Worm (Caenorhabditis elegans) whole organism, dauer: Measurements from ENCODE around the gene efn-2.

ENCODE experiments used
- unc-62 ChIP-seq: sonication (generic microtip); optimal IDR thresholded peaks from 2 replicates; lab custom pipeline; 2017; ENCODE audit warnings: missing biosample characterization, missing genetic modification reagents, missing genetic modification characterization

The efn-2 gene

DNA sequence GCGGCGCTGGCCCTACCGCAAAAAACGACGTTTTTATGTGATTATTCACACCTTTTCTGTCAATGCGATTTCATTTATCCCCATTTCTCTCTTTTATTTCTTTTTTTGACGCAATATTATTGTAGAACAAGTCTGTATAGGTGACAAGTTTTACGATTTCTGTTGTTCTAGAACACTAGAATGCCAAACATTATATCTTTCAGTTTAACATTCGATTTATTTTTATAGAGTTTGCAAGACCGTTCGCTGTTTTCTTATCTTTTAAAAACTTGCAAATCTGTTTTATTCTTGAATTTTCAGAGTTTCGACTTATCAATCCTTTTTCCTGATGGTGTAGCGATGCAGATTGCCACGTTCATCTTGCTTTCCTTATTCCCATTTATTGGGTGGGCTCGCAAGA lies at the start of gene efn-2:
Gene efn-2 (plus strand): TSS at position 301 of the 400 bp plus-strand sequence.
- TF ChIP-seq unc-62: no peak

DNA sequence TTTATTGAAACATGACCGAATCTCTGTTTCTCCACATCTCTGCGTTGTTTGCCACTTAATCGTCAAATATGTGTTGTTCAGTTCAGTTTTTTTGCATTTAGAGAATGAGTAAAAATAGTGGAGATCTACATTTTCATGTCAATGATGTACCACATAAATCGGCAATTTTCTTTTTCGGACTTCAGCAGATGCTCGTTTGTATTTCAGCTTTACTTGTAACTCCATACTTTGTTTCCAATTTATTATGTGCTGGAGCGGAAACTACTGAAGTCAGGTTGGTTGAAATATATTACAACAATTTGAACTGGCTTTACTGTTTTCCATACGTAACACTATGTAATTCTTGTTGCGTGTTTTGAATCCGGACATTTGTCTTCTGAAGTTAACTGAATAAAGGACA lies 45.5 kb upstream of the efn-2 start, which contains the start of gene T07G12.2:
Gene T07G12.2 (plus strand): TSS at position 62 of the 400 bp plus-strand sequence.
- TF ChIP-seq unc-62: no peak

DNA sequence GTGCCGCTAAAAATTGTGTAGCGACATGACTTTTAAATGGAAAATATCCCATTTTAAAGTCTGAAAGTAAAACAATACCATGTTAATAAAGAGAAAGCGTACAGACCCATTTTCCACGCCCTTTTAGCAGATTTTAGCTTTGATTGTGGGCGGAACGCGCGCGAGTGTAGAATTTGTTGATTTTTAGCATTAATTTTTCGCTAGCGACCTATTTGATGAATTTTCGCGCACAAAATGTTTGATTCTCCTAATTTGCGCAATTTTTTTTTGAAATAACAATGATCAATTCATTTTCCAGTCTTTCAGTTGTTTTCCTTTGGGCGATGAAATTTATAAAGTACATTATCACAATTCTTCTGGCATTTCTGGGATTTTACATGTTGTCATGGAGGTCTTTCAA lies 42.5 kb upstream of the efn-2 start, which contains the start of gene T07G12.3:
Gene T07G12.3 (plus strand): TSS at position 301 of the 400 bp plus-strand sequence.
- TF ChIP-seq unc-62: no peak

DNA sequence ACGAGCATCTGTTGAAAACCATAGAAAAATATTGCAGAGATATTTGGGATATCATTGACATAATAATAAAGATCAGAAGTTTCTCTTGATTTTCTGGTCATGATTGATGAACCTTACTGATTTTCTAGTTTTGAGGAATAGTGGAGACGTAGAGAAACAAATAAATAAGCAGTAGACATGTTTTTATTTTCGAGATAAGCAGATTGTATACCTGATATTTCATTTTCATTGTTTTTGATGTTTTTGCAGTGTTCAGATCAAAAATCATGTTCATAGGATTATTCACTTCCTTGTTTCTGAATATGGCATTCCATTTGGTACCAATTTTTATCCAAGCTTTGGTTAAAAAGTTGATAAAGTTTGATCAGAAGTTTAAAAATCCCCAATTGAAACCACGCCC lies 37.6 kb upstream of the efn-2 start, which contains the start of gene T07G12.4:
Gene T07G12.4 (minus strand): TSS at position 101 of the 400 bp plus-strand sequence.
- TF ChIP-seq unc-62: no peak

DNA sequence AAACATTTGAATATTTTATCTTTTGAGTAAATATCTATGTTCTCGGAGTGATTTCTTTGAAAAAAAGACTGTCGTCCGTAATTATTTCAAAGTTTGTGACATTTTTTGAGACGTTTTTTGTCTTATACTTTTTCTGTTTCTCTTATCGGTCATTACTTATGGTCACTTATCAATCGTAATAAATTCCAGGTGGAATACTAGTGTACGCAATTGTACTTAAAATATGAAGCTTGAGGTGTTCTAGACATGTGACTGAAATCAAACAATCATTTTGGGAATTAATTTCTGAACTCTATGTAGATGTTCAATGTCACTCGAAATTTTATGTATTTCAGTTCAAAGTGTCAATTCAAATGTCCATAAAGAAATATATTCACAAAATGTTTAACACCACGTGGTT lies 33.9 kb upstream of the efn-2 start:
- TF ChIP-seq unc-62: no peak

DNA sequence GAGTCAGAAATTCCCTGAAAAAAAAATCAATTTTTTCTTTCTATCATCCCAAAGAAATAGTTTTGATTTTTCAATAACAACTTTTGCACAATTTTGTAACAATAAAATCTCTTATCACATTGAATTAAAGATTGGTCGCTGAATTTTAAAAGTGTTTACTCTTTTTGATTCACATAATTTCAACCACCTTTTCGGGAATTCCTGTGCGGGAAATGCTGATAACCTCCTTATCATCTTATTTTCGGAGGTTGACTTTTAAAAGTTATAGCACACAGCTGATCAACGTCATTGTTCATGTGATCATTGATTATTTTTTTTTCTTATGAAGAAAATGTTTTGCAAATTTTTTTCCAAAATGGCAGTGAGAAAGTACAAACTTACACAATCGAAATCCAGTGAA lies 32.8 kb upstream of the efn-2 start:
- TF ChIP-seq unc-62: no peak

DNA sequence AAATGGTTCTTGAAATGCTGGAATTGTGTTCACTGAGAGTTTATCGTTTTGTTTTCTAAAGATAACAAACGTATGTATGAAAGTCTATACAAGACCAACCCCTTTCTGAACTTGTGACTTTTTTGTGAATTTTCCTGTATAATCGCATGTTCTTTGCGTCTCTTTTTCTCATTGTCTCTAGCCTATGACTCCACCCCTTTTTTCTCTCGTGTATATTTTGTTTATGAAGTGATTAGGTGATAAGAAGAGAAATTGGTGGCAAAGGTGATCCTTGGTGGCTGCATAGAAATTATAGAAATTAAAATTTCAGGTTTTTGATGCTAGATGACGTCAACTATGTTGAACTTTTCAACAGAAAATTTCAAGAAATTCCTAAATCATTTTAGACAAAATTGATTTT lies 31.1 kb upstream of the efn-2 start, which contains the start of gene T07G12.5:
Gene T07G12.5 (minus strand): TSS at position 101 of the 400 bp plus-strand sequence.
- TF ChIP-seq unc-62: no peak

DNA sequence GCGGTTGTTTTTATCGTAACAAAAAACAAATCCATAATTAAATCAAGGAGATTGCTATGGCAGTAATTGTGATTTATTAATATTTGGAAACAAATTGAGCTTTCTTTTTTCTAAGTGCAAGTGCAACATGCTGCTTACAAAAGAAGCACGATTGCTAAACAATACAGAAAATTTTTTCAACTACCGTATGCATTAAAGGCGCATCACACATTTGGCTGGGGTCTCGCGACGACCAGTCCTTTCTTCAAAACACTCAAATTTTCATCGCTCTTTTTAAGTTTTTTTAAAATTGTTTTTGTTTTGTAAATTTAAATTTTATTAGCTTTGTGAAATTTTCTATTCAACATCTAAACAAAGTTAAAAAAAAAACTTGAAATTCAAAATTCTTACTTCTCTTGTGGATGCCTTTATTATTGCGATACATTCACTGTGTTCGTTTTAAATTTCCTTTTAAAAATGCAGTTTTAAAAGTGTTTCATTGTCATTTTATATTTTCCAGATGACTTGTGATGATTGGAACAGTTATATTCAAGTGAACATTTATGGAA lies 29.5 kb upstream of the efn-2 start, which contains the start of gene zim-1:
Gene zim-1 (plus strand): TSS at position 498 of the 548 bp plus-strand sequence.
- no peak for TF ChIP-seq unc-62

DNA sequence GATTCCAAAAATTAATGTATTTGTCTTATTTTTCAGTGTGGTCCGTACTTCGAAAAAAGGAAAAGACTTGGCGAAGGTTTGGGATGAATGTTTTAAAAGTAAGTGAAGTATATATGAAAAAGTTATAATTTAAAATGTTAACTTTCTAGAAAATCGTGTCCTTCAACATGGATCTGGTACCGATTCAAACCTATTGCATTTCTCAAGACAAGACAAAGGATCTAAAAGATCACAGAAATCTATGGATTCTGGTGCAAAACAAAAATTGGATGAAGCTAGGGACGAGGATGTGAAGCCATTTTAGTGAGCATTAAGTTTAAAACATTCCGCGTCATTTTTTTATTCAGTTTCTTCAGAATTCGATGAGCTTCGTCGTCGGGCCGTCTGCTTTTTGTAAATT lies 21.2 kb upstream of the efn-2 start, which contains the start of gene zim-2:
Gene zim-2 (plus strand): TSS at position 301 of the 400 bp plus-strand sequence.
- no peak for TF ChIP-seq unc-62

DNA sequence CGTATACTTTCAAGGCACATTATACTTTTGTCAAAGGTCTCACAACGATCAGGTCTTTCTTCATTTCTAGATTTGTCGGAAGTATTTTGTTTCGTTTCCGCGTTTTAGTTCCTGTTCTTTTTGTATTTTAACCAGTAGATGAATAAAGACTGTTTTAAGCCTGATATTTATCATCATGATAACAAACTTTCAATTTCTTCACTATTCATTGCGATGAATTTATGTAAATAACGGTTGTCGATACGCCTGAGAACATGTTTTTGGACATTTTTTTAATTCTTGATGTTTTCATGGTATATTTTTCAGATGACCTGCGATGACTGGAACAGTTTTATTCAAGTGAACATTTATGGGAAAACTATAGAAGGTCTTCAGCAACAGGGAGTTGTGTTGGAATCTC lies 17.7 kb upstream of the efn-2 start, which contains the start of gene zim-3:
Gene zim-3 (plus strand): TSS at position 301 of the 400 bp plus-strand sequence.
- no peak for TF ChIP-seq unc-62

DNA sequence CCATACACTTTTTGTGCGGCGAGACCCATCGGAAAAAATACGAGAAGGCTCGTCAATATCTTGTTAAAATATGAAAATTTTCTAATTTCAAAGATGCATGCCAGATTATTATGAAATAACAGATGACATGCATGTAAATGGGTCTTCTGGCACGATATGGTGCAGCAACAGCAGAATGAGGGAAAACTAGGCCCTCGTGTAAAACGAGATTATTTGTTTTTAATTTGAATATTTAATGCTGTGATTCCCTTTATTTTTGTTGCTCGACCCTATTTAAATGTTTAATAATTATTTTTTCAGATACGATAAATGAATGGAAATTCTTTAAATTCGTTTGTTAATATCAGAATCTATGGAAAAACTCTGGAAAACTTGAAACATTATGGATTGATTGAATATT lies 14.5 kb upstream of the efn-2 start, which contains the start of gene him-8:
Gene him-8 (plus strand): TSS at position 301 of the 400 bp plus-strand sequence.
- TF ChIP-seq unc-62: no peak

DNA sequence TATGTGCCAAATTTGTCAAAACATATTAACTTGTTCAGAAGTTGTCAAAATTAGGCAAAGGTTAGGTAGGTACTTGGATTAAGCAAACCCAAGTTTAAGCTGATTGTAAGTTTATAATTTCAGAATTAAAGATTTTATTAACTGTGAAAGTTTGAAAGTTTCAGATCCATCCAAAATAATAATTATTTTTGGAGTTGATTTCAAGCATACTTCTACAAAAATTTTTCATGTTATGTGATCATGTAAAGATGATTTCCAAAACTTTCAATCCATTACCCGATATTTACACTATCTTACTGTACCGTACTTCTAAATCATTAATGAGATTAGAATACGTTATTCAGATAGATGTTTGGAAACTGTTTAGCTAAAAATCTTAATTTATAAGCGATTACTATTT lies 11.5 kb upstream of the efn-2 start:
- TF ChIP-seq unc-62: no peak

DNA sequence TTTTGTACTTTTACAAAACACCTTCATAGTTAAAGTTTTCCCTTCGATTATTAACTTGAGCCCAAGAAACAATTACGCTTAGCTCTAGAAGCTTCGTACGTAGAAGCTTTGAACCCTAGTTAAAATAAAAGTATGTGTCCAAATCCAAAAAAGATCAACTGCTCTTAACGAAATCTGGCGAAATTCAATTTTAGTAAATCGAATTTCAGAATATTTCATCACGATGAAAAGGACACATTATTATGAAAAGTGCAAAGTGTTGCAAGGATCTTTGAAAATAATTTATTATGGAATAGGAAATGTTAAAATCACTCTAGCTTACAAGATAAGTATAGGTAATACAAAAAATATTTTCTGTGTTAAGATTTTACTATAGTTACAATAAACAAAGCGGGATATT lies 10.9 kb upstream of the efn-2 start:
- no peak for TF ChIP-seq unc-62

DNA sequence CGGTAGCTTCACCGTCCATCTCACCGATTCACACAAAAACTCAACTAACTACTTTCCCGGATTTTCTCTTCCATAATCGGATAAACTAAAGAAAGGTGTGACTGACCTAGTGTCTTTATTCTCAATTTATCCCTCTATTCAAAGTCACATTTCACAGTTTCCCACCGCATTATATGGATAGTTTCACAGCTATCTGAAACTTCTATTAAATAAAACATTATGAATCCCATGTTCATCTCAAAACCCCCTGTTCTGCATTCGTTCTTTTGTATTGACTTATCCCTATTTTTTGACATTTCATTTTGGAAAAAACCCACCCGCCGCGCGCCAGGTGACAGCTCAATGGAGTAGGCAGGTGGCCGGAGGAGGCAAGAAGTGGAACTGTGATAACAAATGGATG lies 8.3 kb upstream of the efn-2 start:
- no peak for TF ChIP-seq unc-62

DNA sequence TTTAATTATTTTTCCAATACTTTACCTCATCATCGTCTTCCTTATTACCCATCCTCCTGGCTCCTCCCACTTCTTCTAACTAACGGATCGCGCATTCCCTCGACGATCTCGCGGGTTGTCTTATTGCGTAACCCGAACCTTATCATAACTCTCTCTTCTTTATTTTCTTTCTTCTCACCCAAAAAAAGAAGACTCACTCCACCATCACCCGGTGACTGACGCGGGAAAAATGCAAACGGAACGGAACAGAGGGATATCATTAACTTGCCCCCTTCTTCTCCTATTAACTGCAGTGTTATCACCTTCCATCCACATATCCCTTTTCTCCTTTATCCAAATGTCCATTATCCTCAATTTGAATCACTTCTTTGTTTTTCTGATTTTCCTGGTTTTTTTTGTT lies 6.1 kb upstream of the efn-2 start:
- no peak for TF ChIP-seq unc-62

DNA sequence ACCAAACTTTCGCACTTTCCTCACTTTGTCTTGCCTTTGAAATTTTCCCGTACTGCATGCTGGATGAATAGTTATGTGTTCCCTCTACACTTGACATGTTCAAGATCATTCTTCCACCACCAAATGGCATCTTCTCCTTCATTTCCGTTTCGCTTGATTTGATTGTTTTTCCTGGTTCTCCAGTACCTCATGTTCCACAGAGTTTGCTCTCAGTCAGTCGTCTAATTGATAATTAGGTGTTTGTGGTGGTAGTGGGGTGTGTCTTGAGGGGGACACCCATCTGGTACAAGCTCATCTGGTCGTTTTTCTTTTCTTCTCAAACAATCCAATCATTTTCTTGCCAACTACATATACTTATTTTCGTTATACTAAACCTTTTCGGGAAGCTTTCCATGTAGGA lies 5.1 kb upstream of the efn-2 start:
- no peak for TF ChIP-seq unc-62

DNA sequence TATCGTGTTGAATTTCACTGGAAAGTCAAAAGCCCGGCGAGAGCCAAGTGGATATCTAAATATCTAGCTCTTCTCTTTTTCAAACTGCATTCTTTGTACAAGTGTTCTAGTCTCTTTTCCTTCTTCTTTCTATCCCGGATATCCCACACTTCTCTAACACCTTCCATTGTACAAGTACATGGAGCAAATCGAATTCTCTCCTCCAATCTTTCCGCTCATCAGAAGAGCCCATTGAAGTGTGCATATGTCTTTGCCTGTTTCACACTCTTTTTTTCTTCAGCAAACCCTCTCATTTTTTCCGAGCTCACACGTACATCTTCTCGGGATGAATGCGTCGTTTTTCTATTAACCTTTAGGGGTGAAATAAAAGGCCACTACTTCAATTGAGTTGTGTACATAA lies 2.7 kb upstream of the efn-2 start:
- TF ChIP-seq unc-62: no peak

DNA sequence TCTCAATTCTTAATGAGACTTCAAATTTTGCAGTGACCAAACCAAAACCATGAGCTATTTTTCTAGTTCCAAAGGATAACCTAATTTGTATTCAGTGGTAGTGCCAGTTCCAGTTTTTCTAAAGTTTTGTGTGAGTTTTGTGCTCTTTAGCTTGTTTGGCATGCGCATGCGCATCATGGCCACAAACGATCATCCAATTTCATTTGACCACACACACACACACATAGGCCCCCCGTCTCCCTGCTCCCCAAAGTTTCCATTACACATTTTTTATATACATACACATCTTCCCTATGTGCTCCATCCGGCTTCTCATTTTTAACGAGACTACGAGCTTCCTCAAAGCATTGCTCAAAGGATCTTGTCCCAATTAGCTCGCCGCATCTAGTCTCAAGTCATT lies 1.7 kb upstream of the efn-2 start:
- TF ChIP-seq unc-62: no peak

DNA sequence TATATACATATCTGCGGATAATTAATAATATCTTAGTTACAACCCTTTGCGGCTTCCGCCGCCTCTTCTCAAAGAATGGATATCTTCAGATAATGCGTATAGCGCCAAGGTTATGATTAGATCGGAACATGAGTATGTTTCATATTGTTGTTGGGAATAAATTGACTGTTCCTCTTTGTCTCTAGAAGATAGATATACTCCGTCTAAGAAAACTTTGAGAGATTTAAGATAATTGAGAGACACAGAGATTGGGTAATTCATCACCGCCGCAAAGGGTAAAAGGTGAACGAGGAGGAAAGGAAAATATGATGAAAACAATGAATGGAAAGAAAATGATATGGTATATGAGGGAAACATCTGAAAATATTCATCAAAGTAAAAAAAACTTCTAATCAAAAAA lies 474 bp downstream of the efn-2 start:
- TF ChIP-seq unc-62: no peak
